Worm (Caenorhabditis elegans): Measurements from ENCODE around the gene C17F4.11.

ce11 chrII:3213898-3214297 is 23.4 kb upstream of the C17F4.11 start, which contains the start of gene ZC239.4:
- TF ChIP-seq tbx-37 (GFP tag; conservative IDR thresholded peaks at IDR 0.05), result no peak
- TF ChIP-seq B0310.2 (tag; optimal IDR thresholded peaks at IDR 0.05), result no peak
